Worm (Caenorhabditis elegans): Measurements from ENCODE around the gene C54C6.11.

DNA sequence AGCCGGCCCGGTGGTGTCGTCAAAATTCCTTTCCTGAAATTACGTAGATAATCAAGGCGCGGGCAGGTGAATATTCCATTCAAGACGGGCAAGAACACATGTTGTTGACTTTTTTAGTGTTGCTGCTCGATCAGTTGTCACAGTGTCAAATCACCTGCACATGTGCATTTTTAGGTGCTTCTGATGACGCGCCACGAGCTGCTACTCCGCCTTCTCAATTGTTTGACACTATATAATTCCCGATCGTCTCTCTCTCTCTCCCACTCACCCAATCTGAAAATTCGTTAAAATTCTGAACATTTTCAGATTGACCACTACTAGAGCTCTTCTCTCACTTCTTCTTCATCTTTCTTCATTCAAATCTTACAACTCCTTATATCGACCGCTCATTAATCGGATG, 25.2 kb downstream of the C54C6.11 start, which contains the start of gene nhr-6:
- TF ChIP-seq unc-62 (GFP tag; optimal IDR thresholded peaks at IDR 0.05) (no peak), ces-1 (GFP tag; optimal IDR thresholded peaks at IDR 0.05) (no peak), zip-8 (tag; optimal IDR thresholded peaks at IDR 0.05) (no peak), pha-4 (tag; optimal IDR thresholded peaks at IDR 0.05) (no peak), mab-5 (tag; optimal IDR thresholded peaks at IDR 0.05) (no peak), ceh-39 (tag; optimal IDR thresholded peaks at IDR 0.05) (no peak), ztf-11 (tag; optimal IDR thresholded peaks at IDR 0.05) (no peak), nhr-76 (tag; optimal IDR thresholded peaks at IDR 0.05) (no peak), nhr-28 (tag; optimal IDR thresholded peaks at IDR 0.05) (no peak), snpc-4 (tag; optimal IDR thresholded peaks at IDR 0.05) (no peak), blmp-1 (tag; optimal IDR thresholded peaks at IDR 0.05) (no peak), elt-3 (tag; optimal IDR thresholded peaks at IDR 0.05) (no peak), sem-2 (GFP tag; optimal IDR thresholded peaks at IDR 0.05) (no peak), unc-120 (tag; optimal IDR thresholded peaks at IDR 0.05; ENCODE audit: poor library complexity, severe bottlenecking) (no peak)

Data from whole organism, mixed stage, embryonic.